Fruit fly (Drosophila melanogaster): ENCODE data around the gene Scsalpha1.
A peak's percentile ranks its signal among the peaks of the same experiment; 100 is the strongest.

The Scsalpha1 gene

dm6 chr3L:3826541-3826940 lies 12.5 kb downstream of the Scsalpha1 start (continued):
- no peak for TF ChIP-seq CG34224 (GFP tag; IDR thresholded peaks at IDR 0.05; ENCODE audit: partially characterized antibody)
- TF ChIP-seq Atf3 (GFP tag; optimal IDR thresholded peaks at IDR 0.05) = no peak
- TF ChIP-seq fu2 (GFP tag; optimal IDR thresholded peaks at IDR 0.05) = no peak
- TF ChIP-seq pan (optimal IDR thresholded peaks at IDR 0.05) = no peak
- peak in 1 of 2 experiments; percentile 90 for TF ChIP-seq pan (GFP tag; optimal IDR thresholded peaks at IDR 0.05 in 1 of 2, IDR thresholded peaks at IDR 0.05 in 1 of 2)
- TF ChIP-seq CG15514 (GFP tag; optimal IDR thresholded peaks at IDR 0.05) = peak; percentile 78
- TF ChIP-seq abd-A (tag; optimal IDR thresholded peaks at IDR 0.05) = peak; percentile 31
- peak; percentile 70 for TF ChIP-seq CG14441 (GFP tag; IDR thresholded peaks at IDR 0.05)
- TF ChIP-seq Fer1 (GFP tag; optimal IDR thresholded peaks at IDR 0.05) = peak; percentile 94
- no peak for TF ChIP-seq luna (GFP tag; optimal IDR thresholded peaks at IDR 0.05)
- TF ChIP-seq Dek (tag; optimal IDR thresholded peaks at IDR 0.05) = peak; percentile 85
- TF ChIP-seq Xbp1 (GFP tag; optimal IDR thresholded peaks at IDR 0.05) = peak; percentile 78
- no peak for TF ChIP-seq CG4617 (GFP tag; optimal IDR thresholded peaks at IDR 0.05; ENCODE audit: borderline replicate concordance)
- TF ChIP-seq CG2202 (tag; optimal IDR thresholded peaks at IDR 0.05) = peak; percentile 53
- peak; percentile 73 for TF ChIP-seq CG5953 (GFP tag; IDR thresholded peaks at IDR 0.05)
- no peak for TF ChIP-seq CG30020 (tag; optimal IDR thresholded peaks at IDR 0.05)
- TF ChIP-seq pnt (GFP tag; optimal IDR thresholded peaks at IDR 0.05) = no peak
- peak; percentile 11 for TF ChIP-seq CG4854 (GFP tag; optimal IDR thresholded peaks at IDR 0.05)
- TF ChIP-seq HLHmδ (GFP tag; optimal IDR thresholded peaks at IDR 0.05) = no peak
- TF ChIP-seq CG4328 (GFP tag; optimal IDR thresholded peaks at IDR 0.05) = peak; percentile 63
- peak in 1 of 2 experiments; percentile 85 for TF ChIP-seq bsh (GFP tag; optimal IDR thresholded peaks at IDR 0.05)
- peak; percentile 82 for TF ChIP-seq HHEX (GFP tag; optimal IDR thresholded peaks at IDR 0.05)
- TF ChIP-seq Dfd (GFP tag; optimal IDR thresholded peaks at IDR 0.05) = no peak
- TF ChIP-seq Rfx (GFP tag; IDR thresholded peaks at IDR 0.05) = peak; percentile 84
- TF ChIP-seq wdn (GFP tag; IDR thresholded peaks at IDR 0.05) = peak; percentile 72
- TF ChIP-seq CG15601 (tag; optimal IDR thresholded peaks at IDR 0.05) = peak; percentile 77
- TF ChIP-seq Xrp1 (GFP tag; IDR thresholded peaks at IDR 0.05) = peak; percentile 86
- no peak for TF ChIP-seq CG8765 (GFP tag; IDR thresholded peaks at IDR 0.05)
- TF ChIP-seq pb (GFP tag; optimal IDR thresholded peaks at IDR 0.05) = no peak
- TF ChIP-seq grn (GFP tag; optimal IDR thresholded peaks at IDR 0.05) = no peak
- TF ChIP-seq HmgD (GFP tag; optimal IDR thresholded peaks at IDR 0.05) = no peak
- peak; percentile 75 for TF ChIP-seq org-1 (GFP tag; optimal IDR thresholded peaks at IDR 0.05)
- TF ChIP-seq CG10321 (GFP tag; IDR thresholded peaks at IDR 0.05) = peak; percentile 47; the same call in 1 of the 2 replicates
- TF ChIP-seq CG10431 (GFP tag; optimal IDR thresholded peaks at IDR 0.05) = peak; percentile 56
- no peak for TF ChIP-seq hb (GFP tag; IDR thresholded peaks at IDR 0.05; ENCODE audit: partially characterized antibody)
- TF ChIP-seq Hey (tag; optimal IDR thresholded peaks at IDR 0.05) = no peak
- TF ChIP-seq H15 (GFP tag; IDR thresholded peaks at IDR 0.05) = peak; percentile 46; the same call in 2 of the 3 replicates
- TF ChIP-seq insv (GFP tag; optimal IDR thresholded peaks at IDR 0.05) = peak in 1 of 2 experiments; percentile 37
- peak; percentile 86 for TF ChIP-seq CG31441 (GFP tag; IDR thresholded peaks at IDR 0.05)
- TF ChIP-seq CG32532 (GFP tag; IDR thresholded peaks at IDR 0.05) = peak; percentile 90
- TF ChIP-seq CG12299 (tag; optimal IDR thresholded peaks at IDR 0.05) = peak; percentile 84
- TF ChIP-seq unc-4 (GFP tag; IDR thresholded peaks at IDR 0.05; ENCODE audit: partially characterized antibody) = no peak
- peak; percentile 78 for TF ChIP-seq CG14014 (GFP tag; IDR thresholded peaks at IDR 0.05)
- TF ChIP-seq Chrac-16 (GFP tag; optimal IDR thresholded peaks at IDR 0.05) = peak; percentile 29
- TF ChIP-seq CG2712 (tag; optimal IDR thresholded peaks at IDR 0.05) = peak; percentile 88
- peak; percentile 71 for TF ChIP-seq run (tag; optimal IDR thresholded peaks at IDR 0.05)
- TF ChIP-seq fd3F (GFP tag; optimal IDR thresholded peaks at IDR 0.05) = peak; percentile 79
- peak; percentile 41 for TF ChIP-seq CG10274 (GFP tag; optimal IDR thresholded peaks at IDR 0.05)
- peak; percentile 29 for TF ChIP-seq CG12071 (GFP tag; optimal IDR thresholded peaks at IDR 0.05)
- TF ChIP-seq gfzf (GFP tag; optimal IDR thresholded peaks at IDR 0.05) = no peak
- TF ChIP-seq Antp (GFP tag; optimal IDR thresholded peaks at IDR 0.05) = peak; percentile 7

Measured in whole organism, embryonic.